Worm (Caenorhabditis elegans): ENCODE results near the gene alh-3.

DNA sequence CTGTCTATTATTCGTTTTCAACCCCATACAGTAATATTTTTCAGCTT lies 16.0 kb downstream of the alh-3 start, which contains the start of gene kdin-1:
- TF ChIP-seq nhr-25 (tag; optimal IDR thresholded peaks at IDR 0.05) (no peak), lin-39 (tag; optimal IDR thresholded peaks at IDR 0.05) (no peak), zag-1 (tag; optimal IDR thresholded peaks at IDR 0.05) (no peak)
